Fruit fly (Drosophila melanogaster): ENCODE measurements around the gene U2af38.

Gene U2af38

DNA sequence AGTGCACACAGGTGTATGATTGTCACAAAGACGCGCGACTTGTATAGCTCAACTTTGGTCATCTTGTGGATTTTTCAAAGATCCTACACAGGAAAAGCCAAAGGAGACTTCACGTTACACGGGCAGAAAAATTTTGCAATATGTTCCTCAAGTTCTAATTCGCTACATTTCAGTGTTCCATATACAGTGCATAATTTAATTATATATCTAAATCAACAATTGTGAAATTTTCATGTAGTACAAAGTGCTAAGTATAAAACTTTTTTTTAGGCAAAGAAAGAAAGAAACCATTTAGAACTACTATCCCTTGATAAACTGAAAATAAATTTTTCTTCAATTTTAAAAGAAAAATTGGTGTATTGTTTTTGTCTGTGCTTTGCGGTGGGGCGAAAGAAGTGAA, 3.5 kb downstream of the U2af38 start:
- TF ChIP-seq usp (GFP tag; optimal IDR thresholded peaks at IDR 0.05) (no peak), CG8478 (optimal IDR thresholded peaks at IDR 0.05) (no peak), pan (optimal IDR thresholded peaks at IDR 0.05) (no peak), psq (optimal IDR thresholded peaks at IDR 0.05) (no peak), EcR (GFP tag; optimal IDR thresholded peaks at IDR 0.05) (no peak), Dll (optimal IDR thresholded peaks at IDR 0.05) (no peak)

DNA sequence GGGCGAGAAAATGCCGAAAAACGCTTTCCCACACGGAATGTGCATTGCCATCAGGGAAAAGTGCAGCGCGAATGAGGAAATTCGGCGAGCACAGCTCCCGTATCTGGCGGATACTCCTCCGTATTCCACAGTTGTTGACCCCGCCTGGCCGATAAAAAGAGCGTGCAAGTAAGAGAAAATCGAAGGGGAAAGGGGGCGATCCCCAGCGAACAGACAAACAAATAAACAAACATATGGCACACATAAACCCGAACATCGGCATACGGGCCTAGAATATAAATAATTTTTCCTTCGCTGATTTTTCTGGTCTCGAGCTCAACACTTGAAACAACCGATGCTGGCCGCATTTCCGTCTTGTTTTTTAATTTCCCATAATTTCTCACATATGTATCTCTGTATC, 4.1 kb downstream of the U2af38 start:
- TF ChIP-seq pan (optimal IDR thresholded peaks at IDR 0.05), result no peak
- TF ChIP-seq usp (GFP tag; optimal IDR thresholded peaks at IDR 0.05), result no peak
- no peak for TF ChIP-seq EcR (GFP tag; optimal IDR thresholded peaks at IDR 0.05)
- no peak for TF ChIP-seq CG8478 (optimal IDR thresholded peaks at IDR 0.05)
- TF ChIP-seq Dll (optimal IDR thresholded peaks at IDR 0.05), result no peak

DNA sequence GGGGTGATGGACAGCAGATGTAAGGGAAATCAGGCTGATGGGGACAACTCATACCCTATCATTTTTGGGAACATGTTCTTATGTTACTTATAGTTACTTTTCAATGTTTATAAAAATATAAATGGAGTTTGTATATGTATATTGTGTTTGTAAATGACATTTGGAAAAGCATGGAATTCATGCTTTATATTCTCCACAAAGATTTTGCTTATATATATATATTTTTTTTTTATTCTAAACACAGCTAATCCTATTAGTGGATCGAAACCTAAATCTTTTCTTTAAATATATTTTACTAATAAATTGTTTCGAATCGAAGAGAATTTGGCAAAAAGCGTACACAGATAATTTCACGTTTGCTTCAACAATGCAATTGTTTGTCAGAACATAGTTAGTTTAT, 5.4 kb downstream of the U2af38 start, which contains the start of gene Amnionless:
TSS of gene Amnionless (minus strand) at position 101 of the 400 bp plus-strand sequence.
- TF ChIP-seq EcR (GFP tag; optimal IDR thresholded peaks at IDR 0.05) (no peak), pan (optimal IDR thresholded peaks at IDR 0.05) (no peak), psq (optimal IDR thresholded peaks at IDR 0.05) (no peak), Dll (optimal IDR thresholded peaks at IDR 0.05) (no peak), usp (GFP tag; optimal IDR thresholded peaks at IDR 0.05) (no peak), CG8478 (optimal IDR thresholded peaks at IDR 0.05) (no peak)

DNA sequence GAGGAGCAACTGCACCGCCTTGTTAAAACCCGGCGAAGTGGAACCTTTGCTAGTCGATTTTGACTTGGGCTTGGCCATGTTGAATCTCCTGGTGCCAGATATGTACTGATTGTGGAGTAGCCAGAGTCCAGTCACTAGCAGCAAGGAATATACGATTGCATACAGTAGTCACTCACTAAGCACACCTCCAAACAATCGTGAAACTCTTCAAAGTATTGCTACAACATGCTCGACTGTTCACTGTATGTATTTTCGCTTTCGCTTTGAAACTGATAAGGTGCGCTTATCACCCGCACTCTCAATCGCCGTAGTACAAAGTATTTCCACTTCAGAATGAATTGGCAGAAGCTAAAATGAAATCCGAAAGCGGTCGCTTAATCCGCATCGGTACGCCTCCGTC, 8.1 kb downstream of the U2af38 start:
- no peak for TF ChIP-seq CG8478 (optimal IDR thresholded peaks at IDR 0.05)
- TF ChIP-seq Dll (optimal IDR thresholded peaks at IDR 0.05), result no peak
- TF ChIP-seq usp (GFP tag; optimal IDR thresholded peaks at IDR 0.05), result no peak
- peak in 1 of 2 experiments; percentile 4 for TF ChIP-seq EcR (GFP tag; optimal IDR thresholded peaks at IDR 0.05)
- TF ChIP-seq pan (optimal IDR thresholded peaks at IDR 0.05), result no peak
- no peak for TF ChIP-seq psq (optimal IDR thresholded peaks at IDR 0.05)

DNA sequence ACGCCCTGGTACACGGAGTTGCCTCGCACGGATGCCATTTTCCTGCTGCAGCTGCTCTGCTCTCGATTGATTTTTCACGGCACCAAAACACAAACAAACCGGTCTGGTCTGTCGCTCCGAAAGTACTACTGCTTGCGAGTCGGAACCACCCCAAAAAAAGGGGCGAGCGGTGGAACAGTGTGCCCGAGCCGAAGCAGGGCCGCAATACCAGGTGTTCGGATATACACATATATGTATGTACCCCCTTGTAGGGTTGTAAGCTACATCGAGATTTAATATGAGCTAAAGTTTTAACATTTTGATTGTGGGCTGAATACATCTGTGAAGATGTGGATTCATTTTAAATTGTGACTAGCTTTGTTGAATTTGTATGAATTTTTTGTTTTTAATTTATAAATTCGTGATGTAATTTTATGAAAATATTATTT, 8.9 kb downstream of the U2af38 start:
- no peak for TF ChIP-seq Dll (optimal IDR thresholded peaks at IDR 0.05)
- no peak for TF ChIP-seq EcR (GFP tag; optimal IDR thresholded peaks at IDR 0.05)

DNA sequence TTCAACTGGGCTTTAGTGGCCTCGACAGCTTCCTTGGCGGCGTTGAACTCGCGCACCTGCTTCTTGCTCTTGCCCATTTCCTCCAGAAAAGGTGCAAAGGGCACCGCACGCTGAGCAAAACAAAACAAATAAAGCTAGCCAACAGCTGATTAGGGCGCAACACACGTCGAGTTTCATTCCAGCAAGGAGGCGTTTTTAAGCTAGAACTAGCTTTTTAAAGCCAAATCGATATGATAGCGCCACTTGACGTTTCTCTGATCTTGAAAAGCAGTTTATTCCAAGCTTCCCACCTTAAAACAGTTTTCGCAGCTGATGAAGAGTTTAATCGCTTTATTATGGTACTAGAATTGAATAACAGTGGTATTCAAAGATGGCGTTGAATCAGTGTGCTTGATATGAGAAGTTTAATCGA, 11.4 kb downstream of the U2af38 start, which contains the start of gene CG11601:
TSS of gene CG11601 (minus strand) at position 199 of the 412 bp plus-strand sequence.
- TF ChIP-seq EcR (GFP tag; optimal IDR thresholded peaks at IDR 0.05), result peak in 1 of 2 experiments; percentile 28
- no peak for TF ChIP-seq pan (optimal IDR thresholded peaks at IDR 0.05)
- no peak for TF ChIP-seq Dll (optimal IDR thresholded peaks at IDR 0.05)
- no peak for TF ChIP-seq usp (GFP tag; optimal IDR thresholded peaks at IDR 0.05)

DNA sequence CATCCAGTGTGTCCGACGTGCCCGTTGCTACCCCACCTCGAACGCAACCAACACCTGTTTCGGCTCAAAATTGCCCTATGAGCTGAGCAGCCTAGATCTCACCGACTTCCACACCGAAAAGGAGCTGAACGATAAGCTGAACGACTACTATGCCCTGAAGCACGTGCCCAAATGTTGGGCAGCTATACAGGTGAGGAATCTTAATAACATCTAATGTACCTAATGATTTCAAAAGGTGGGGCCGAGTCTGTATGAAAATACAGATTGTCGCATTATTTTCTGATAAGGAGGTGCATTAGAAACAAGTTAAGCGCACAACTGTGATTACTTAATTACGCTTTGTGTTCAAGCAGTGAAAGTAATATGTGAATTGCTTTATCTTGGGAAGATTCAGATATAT, 16.3 kb downstream of the U2af38 start, which contains the start of gene CG17078:
TSS of gene CG17078 (minus strand) at position 101 of the 400 bp plus-strand sequence.
- TF ChIP-seq usp (GFP tag; optimal IDR thresholded peaks at IDR 0.05) (no peak), pan (optimal IDR thresholded peaks at IDR 0.05) (no peak), CG8478 (optimal IDR thresholded peaks at IDR 0.05) (no peak), Dll (optimal IDR thresholded peaks at IDR 0.05) (no peak), psq (optimal IDR thresholded peaks at IDR 0.05) (no peak), EcR (GFP tag; optimal IDR thresholded peaks at IDR 0.05) (no peak)

DNA sequence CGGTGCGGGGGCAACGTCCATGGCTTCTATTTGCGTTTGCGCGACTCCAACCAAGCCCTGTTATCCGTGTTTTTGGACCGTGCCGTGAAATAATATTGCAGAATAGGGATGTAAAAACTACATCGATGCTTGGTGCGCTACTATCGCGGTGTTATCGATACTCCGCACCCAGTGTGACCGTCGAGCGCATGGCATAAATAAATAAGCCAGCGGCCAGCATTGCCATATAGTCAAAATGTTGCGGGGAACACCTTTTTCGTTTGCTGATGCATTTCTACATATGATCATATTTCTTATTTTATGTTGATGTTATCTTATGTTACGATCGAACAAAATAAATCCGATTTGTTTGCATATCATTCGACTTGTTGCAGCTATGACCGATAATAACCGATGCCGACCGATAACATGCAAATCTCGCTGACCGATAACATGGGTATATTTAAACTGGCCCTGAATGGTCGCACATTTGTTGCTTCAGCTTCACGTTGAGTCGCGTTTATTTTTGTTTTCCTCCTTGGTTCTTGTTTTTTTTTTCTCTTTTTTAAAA, 17.3 kb downstream of the U2af38 start, which contains the start of gene smo:
TSS of gene smo (plus strand) at position 461 of the 550 bp plus-strand sequence.
- no peak for TF ChIP-seq EcR (GFP tag; optimal IDR thresholded peaks at IDR 0.05)
- no peak for TF ChIP-seq pan (optimal IDR thresholded peaks at IDR 0.05)
- TF ChIP-seq usp (GFP tag; optimal IDR thresholded peaks at IDR 0.05), result no peak
- TF ChIP-seq psq (optimal IDR thresholded peaks at IDR 0.05), result no peak
- TF ChIP-seq CG8478 (optimal IDR thresholded peaks at IDR 0.05), result no peak
- TF ChIP-seq Dll (optimal IDR thresholded peaks at IDR 0.05), result no peak

DNA sequence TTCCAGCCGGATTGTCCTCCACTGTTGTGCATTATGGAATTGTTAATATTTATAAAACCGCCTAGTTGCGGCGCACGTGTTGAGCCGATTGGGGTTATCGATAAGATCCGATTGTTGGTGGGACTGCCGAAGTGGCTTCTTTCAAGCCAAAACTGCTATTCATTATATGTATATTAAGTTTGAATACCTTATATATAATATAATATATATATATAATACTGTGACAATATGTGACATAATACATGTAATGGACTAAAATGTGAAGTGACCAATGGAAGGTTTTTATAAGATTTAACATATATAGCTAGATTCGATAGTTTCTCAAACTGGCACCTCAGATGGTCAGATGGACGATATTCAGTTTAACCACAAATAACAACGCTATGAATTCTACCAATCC, 20.9 kb downstream of the U2af38 start, which contains the start of the genes mbm and CG11555:
TSS of gene mbm (minus strand) at position 113 of the 400 bp plus-strand sequence.
TSS of gene CG11555 (plus strand) at position 234 of the 400 bp plus-strand sequence.
- TF ChIP-seq psq (optimal IDR thresholded peaks at IDR 0.05) (no peak), usp (GFP tag; optimal IDR thresholded peaks at IDR 0.05) (no peak), CG8478 (optimal IDR thresholded peaks at IDR 0.05) (no peak), EcR (GFP tag; optimal IDR thresholded peaks at IDR 0.05) (no peak), Dll (optimal IDR thresholded peaks at IDR 0.05) (no peak), pan (optimal IDR thresholded peaks at IDR 0.05) (no peak)

DNA sequence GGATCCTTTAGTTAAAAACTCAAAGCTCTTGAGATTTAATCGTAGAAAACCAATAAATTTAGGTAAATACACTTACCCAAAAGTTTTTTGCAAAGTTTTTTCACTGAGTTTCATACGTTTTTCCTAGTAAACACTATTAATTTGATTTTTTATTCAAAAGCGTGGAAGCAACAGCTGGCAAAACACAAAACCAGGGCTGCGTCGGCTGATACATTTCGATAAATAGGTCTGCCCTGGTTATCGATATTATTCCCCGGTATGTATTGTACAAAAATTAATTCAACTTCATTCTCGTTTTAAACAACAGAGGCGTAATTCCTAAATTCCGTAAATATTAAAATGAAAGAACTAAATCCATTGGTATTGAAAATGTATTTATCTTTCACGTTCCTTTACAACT, 22.9 kb downstream of the U2af38 start, which contains the start of gene Dus1:
TSS of gene Dus1 (minus strand) at position 192 of the 400 bp plus-strand sequence.
- TF ChIP-seq EcR (GFP tag; optimal IDR thresholded peaks at IDR 0.05) (no peak), psq (optimal IDR thresholded peaks at IDR 0.05) (no peak), Dll (optimal IDR thresholded peaks at IDR 0.05) (no peak), usp (GFP tag; optimal IDR thresholded peaks at IDR 0.05) (no peak), CG8478 (optimal IDR thresholded peaks at IDR 0.05) (no peak)

DNA sequence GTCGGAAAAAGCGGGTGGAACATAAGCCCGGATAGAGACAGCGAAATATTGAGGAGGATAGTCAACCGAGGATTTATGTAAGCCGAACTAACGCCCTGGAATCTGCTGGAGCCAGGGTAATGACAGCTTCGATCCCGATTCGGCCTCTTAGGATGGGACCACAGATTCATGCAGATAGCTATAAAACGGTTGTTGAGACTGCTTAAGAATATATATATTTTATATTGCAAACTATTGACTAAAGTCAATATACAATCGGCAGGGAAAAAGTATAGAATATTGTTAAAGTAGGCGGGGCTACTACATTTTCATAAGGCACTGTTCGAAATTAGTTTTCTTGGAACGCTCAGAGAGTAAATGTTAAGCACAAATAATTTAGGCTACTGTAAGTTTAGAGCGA, 25.7 kb downstream of the U2af38 start, which contains the start of gene CG3345:
TSS of gene CG3345 (plus strand) at position 301 of the 400 bp plus-strand sequence.
- no peak for TF ChIP-seq CG8478 (optimal IDR thresholded peaks at IDR 0.05)

DNA sequence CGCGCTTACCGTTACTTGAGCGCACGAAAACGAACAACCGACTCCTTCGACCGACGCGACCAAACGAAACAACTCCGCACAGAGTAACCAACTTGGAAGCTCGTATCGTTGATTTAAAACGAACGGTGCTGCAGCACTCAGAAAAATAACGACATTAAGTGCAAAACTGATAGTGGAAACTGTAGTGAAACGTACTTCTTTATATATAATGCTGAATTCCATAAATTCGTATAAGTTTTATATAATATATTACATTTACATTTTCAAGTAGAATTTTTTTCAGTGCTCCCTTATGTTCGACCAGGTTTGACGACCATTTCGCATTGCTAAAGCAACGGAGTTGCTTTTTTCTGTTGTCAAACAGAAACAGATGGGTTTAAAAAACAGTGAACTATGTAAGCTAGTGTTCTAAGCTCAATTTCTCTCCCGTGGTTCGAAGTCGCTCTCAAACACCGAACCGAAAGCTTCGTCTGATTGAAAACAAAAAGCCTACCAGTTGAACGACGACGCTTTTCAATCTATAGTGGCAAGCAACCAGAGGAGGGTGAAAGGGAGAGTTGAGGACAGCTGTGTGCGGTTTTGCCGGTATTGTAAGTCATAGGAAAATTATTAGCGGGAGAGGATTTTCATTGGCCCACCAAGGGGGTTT, 26.9 kb downstream of the U2af38 start, which contains the start of gene CG17075:
TSS of gene CG17075 (minus strand) at position 65 of the 649 bp plus-strand sequence.
- TF ChIP-seq CG8478 (optimal IDR thresholded peaks at IDR 0.05), result no peak
- TF ChIP-seq psq (optimal IDR thresholded peaks at IDR 0.05), result no peak
- TF ChIP-seq pan (optimal IDR thresholded peaks at IDR 0.05), result no peak
